Worm (Caenorhabditis elegans): ENCODE measurements around the gene Y24D9B.1.

- TF ChIP-seq alr-1 (tag; optimal IDR thresholded peaks at IDR 0.05) (no peak), R02D3.7 (tag; optimal IDR thresholded peaks at IDR 0.05) (no peak), ama-1 (optimal IDR thresholded peaks at IDR 0.05) (no peak), skn-1 (tag; optimal IDR thresholded peaks at IDR 0.05) (no peak), nhr-11 (tag; optimal IDR thresholded peaks at IDR 0.05) (no peak)
Measured at ce11 chrIV:4326445-4326844, 9.3 kb downstream of the Y24D9B.1 start, which contains the start of gene trpl-2.
